Fruit fly (Drosophila melanogaster): ENCODE measurements around the gene Nnf1b.

- TF ChIP-seq CG15710 (tag; optimal IDR thresholded peaks at IDR 0.05), result no peak
- TF ChIP-seq CG13204 (GFP tag; optimal IDR thresholded peaks at IDR 0.05), result no peak
- no peak for TF ChIP-seq EcR (GFP tag; optimal IDR thresholded peaks at IDR 0.05)
- no peak for TF ChIP-seq CG34367 (tag; optimal IDR thresholded peaks at IDR 0.05)
- no peak for TF ChIP-seq Pif1A (GFP tag; optimal IDR thresholded peaks at IDR 0.05)
- TF ChIP-seq CG10348 (GFP tag; IDR thresholded peaks at IDR 0.05), result no peak
- TF ChIP-seq CG9948 (tag; optimal IDR thresholded peaks at IDR 0.05), result no peak
- no peak for TF ChIP-seq Ets98B (GFP tag; IDR thresholded peaks at IDR 0.05)
- no peak for TF ChIP-seq Snoo (tag; optimal IDR thresholded peaks at IDR 0.05)
- no peak for TF ChIP-seq CG8159 (tag; optimal IDR thresholded peaks at IDR 0.05)
- TF ChIP-seq D1 (tag; optimal IDR thresholded peaks at IDR 0.05), result no peak
- TF ChIP-seq rn (GFP tag; IDR thresholded peaks at IDR 0.05), result no peak
- no peak for TF ChIP-seq CG32121 (GFP tag; IDR thresholded peaks at IDR 0.05)
- no peak for TF ChIP-seq CG4496 (GFP tag; IDR thresholded peaks at IDR 0.05)
Observed at dm6 chr2L:789966-790365, 20.4 kb upstream of the Nnf1b start.
